Fruit fly (Drosophila melanogaster) whole organism, wandering third instar larva: ENCODE measurements around the gene CG6870.
A peak's percentile ranks its signal among the peaks of the same experiment; 100 is the strongest.

Experiments
- Abd-B ChIP-seq: fragments of >200 bp; optimal IDR thresholded peaks from 2 replicates; lab custom pipeline; 2017; ENCODE audit warnings: missing biosample characterization, missing genetic modification characterization
- CG32264 ChIP-seq: fragments of 200-800 bp; sonication (Bioruptor generic); optimal IDR thresholded peaks from 2 replicates; lab custom pipeline; 2016; ENCODE audit warnings: missing biosample characterization, missing genetic modification characterization
- CG9705 ChIP-seq: fragments of 200-800 bp; sonication (Bioruptor generic); optimal IDR thresholded peaks from 2 replicates; lab custom pipeline; 2018; ENCODE audit warnings: missing biosample characterization, mild to moderate bottlenecking, missing genetic modification characterization
- CrebA ChIP-seq: fragments of 200-800 bp; sonication (Bioruptor generic); optimal IDR thresholded peaks from 2 replicates; lab custom pipeline; 2016; ENCODE audit warnings: missing biosample characterization, mild to moderate bottlenecking, missing genetic modification characterization, borderline replicate concordance
- Dfd ChIP-seq: fragments of >200 bp; optimal IDR thresholded peaks from 2 replicates; lab custom pipeline; 2017; ENCODE audit warnings: missing biosample characterization, missing genetic modification characterization
- Dif ChIP-seq: fragments of 200-275, 200-300 bp; sonication (Bioruptor generic); optimal IDR thresholded peaks from 2 replicates; lab custom pipeline; 2018; ENCODE audit warnings: missing biosample characterization, missing genetic modification characterization; ENCODE audit not compliant: partially characterized antibody
- HLH106 ChIP-seq: fragments of 200-800 bp; optimal IDR thresholded peaks from 3 replicates; lab custom pipeline; 2019; ENCODE audit warnings: missing biosample characterization, mild to moderate bottlenecking, missing genetic modification characterization, moderate library complexity
- Hr78 ChIP-seq: fragments of >200 bp; optimal IDR thresholded peaks from 2 replicates; lab custom pipeline; 2017; ENCODE audit warnings: missing biosample characterization, missing genetic modification characterization
- Jra ChIP-seq: sonication (Bioruptor generic); optimal IDR thresholded peaks from 2 replicates; lab custom pipeline; 2016; ENCODE audit warnings: missing biosample characterization, missing genetic modification characterization
- Myc ChIP-seq: fragments of >200 bp; optimal IDR thresholded peaks from 2 replicates; lab custom pipeline; 2017
- OdsH ChIP-seq: fragments of 200-800 bp; sonication (Bioruptor generic); optimal IDR thresholded peaks from 2 replicates; lab custom pipeline; 2016; ENCODE audit warnings: missing biosample characterization, mild to moderate bottlenecking, missing genetic modification characterization
- Rel ChIP-seq, 2 experiments: fragments of 200-800 bp; sonication (Bioruptor generic) in 1 of 2; optimal IDR thresholded peaks; 2 replicates in 1 of 2; 3 replicates in 1 of 2; lab custom pipeline; 2016 to 2019; ENCODE audit warnings: mild to moderate bottlenecking in 2 of 2, missing biosample characterization in 2 of 2, missing genetic modification characterization in 2 of 2, moderate library complexity in 1 of 2
- Sp1 ChIP-seq: fragments of 200-800 bp; sonication (Bioruptor generic); optimal IDR thresholded peaks from 3 replicates; lab custom pipeline; 2019; ENCODE audit warnings: missing biosample characterization, mild to moderate bottlenecking, missing genetic modification characterization, moderate library complexity
- br ChIP-seq: fragments of 200-800 bp; sonication (Bioruptor generic); optimal IDR thresholded peaks from 2 replicates; lab custom pipeline; 2016; ENCODE audit warnings: missing biosample characterization, missing genetic modification characterization
- brk ChIP-seq: fragments of 200-800 bp; sonication (Bioruptor generic); optimal IDR thresholded peaks from 2 replicates; lab custom pipeline; 2016; ENCODE audit warnings: missing biosample characterization, mild to moderate bottlenecking, missing genetic modification characterization
- dsf ChIP-seq: sonication (Bioruptor generic); optimal IDR thresholded peaks from 2 replicates; lab custom pipeline; 2016; ENCODE audit warnings: missing biosample characterization, missing genetic modification characterization, borderline replicate concordance
- ey ChIP-seq: fragments of 200-800 bp; sonication (Bioruptor generic); optimal IDR thresholded peaks from 2 replicates; lab custom pipeline; 2016; ENCODE audit warnings: missing biosample characterization, missing genetic modification characterization
- h ChIP-seq: fragments of 200-800 bp; sonication (Bioruptor generic); optimal IDR thresholded peaks from 3 replicates; lab custom pipeline; 2016; ENCODE audit warnings: missing biosample characterization, mild to moderate bottlenecking, missing genetic modification characterization
- lola ChIP-seq: fragments of >200 bp; optimal IDR thresholded peaks from 2 replicates; lab custom pipeline; 2017; ENCODE audit warnings: missing biosample characterization, missing genetic modification characterization
- pan ChIP-seq: fragments of >200 bp; optimal IDR thresholded peaks from 2 replicates; lab custom pipeline; 2017
- psq ChIP-seq: fragments of 200-800 bp; sonication (Bioruptor generic); optimal IDR thresholded peaks from 3 replicates; lab custom pipeline; 2017; ENCODE audit warnings: missing biosample characterization, mild to moderate bottlenecking, missing genetic modification characterization, moderate library complexity
- rgr ChIP-seq: fragments of 200-800 bp; sonication (Bioruptor generic); optimal IDR thresholded peaks from 3 replicates; lab custom pipeline; 2016; ENCODE audit warnings: missing biosample characterization, mild to moderate bottlenecking, missing genetic modification characterization
- sage ChIP-seq: fragments of 200-800 bp; sonication (Bioruptor generic); optimal IDR thresholded peaks from 2 replicates; lab custom pipeline; 2016; ENCODE audit warnings: missing biosample characterization, mild to moderate bottlenecking, missing genetic modification characterization
- sv ChIP-seq: fragments of 200-800 bp; sonication (Bioruptor generic); optimal IDR thresholded peaks from 3 replicates; lab custom pipeline; 2016; ENCODE audit warnings: missing biosample characterization, missing genetic modification characterization
- tai ChIP-seq: sonication (Bioruptor generic); optimal IDR thresholded peaks from 2 replicates; lab custom pipeline; 2016; ENCODE audit warnings: missing biosample characterization, missing genetic modification characterization
- usp ChIP-seq: fragments of >200 bp; optimal IDR thresholded peaks from 2 replicates; lab custom pipeline; 2017; ENCODE audit warnings: missing biosample characterization, missing genetic modification characterization

CG6870 gene

DNA sequence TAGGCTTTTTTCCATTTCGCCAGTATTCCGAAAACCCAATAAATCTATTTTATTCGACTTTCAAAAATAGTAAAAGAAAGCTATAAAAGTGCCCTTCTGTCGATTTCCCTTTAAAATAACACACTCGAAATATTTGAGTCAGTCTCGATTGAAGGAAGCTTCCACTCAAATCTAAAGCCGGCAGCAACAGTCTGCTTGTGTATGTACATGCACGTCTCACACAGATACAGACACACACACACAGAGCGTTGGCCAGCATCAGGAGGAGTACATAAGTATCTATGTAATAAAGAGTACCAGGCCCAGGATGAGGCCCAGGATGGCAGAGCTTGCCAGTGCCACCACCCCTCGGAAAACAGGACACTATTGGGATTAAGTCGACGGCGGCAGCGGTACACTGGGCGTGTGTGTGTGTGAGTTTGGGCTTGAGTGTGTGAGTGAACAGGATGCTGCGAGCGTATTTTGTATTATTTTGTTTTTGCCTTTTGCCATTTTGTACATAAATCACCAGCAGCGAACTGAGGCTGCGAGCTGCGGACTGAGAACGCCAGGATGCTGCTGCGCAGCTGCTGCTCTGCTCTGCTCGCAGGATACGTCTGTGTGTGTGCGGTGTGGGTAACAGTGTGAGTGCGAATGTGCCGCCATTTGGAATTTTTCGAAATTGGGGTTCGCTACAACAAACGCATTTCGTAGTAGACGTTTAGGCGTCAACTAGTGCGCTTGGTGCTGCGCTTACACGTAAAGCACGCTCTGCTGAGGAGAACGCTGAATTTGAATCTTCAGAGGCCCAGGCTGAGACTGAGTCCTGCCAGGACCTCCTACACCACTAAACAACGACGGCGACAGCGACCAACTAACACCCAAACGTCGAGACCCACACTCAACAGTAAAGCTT lies 31.7 kb downstream of the CG6870 start:
- TF ChIP-seq OdsH (GFP tag; lab: Kevin White, UChicago) (no peak), dsf (GFP tag; lab: Kevin White, UChicago) (no peak), br (GFP tag; lab: Kevin White, UChicago) (no peak), brk (GFP tag; lab: Kevin White, UChicago) (no peak), Abd-B (GFP tag; lab: Kevin White, UChicago) (no peak), Dfd (no peak), CrebA (GFP tag; lab: Kevin White, UChicago) (no peak), lola (GFP tag; lab: Kevin White, UChicago) (no peak), CG32264 (GFP tag; lab: Kevin White, UChicago) (no peak), sv (GFP tag; lab: Kevin White, UChicago) (no peak), pan (no peak), h (GFP tag; lab: Kevin White, UChicago) (no peak), rgr (GFP tag; lab: Kevin White, UChicago) (no peak), tai (GFP tag; lab: Kevin White, UChicago) (no peak), sage (no peak), Sp1 (GFP tag; lab: Kevin White, UChicago) (no peak), psq (GFP tag; lab: Kevin White, UChicago) (no peak)

DNA sequence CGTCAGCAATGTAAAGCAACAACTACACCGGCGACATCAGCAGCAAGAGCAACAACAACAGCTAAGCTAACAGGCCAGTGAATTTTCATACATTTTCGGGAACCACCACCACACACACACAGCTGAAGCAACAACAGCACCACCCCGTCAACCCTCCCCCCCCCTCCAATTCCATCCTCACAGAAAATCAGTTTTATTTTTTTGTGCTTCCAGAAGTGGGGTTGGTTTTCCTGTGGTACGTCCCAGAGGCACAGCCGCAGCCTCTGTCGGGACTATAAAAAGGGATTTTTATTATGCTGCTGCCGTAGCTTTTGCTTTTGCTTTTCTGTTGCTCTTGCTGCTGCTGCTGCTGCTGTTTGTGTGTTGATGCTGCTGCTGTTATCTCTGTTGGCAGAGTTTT lies 32.8 kb downstream of the CG6870 start:
- no peak for TF ChIP-seq Abd-B (GFP tag; lab: Kevin White, UChicago)
- peak; percentile 18 for TF ChIP-seq Dfd
- no peak for TF ChIP-seq CrebA (GFP tag; lab: Kevin White, UChicago)
- TF ChIP-seq ey = no peak
- TF ChIP-seq, all 38 proteins: peak for 1

DNA sequence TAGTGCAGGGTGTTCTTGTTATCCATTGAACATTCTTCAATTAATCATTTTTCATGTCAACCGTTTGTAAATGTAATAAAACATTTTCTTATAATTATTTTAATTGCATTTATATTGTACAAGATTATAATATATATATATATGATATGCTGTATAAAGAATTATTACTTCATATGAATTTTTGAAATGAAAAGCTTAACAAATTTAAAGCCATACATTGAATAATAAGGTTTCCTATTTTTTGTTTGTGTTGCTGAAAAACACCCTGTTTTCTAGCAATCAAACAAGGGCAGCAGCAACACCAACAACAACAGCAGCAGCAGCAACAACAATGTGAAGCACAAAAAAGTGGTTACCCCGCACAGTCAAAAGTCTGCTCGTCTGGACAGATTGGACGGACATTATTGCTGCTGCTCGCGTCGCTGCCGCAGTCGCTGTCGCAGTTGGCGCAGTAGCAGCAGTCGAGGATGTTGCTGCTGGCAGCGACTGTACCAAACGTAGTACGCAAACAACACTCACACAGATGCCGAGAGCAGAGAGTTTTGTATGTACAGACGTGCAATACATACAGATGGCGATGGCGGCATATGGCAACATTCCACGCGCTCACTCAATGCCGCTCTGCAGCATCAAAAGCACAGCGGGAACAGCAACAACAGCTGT lies 33.9 kb downstream of the CG6870 start:
- TF ChIP-seq Sp1 (GFP tag; lab: Kevin White, UChicago) (peak; percentile 33), HLH106 (tag; lab: Kevin White, UChicago) (peak; percentile 13), br (GFP tag; lab: Kevin White, UChicago) (no peak)

DNA sequence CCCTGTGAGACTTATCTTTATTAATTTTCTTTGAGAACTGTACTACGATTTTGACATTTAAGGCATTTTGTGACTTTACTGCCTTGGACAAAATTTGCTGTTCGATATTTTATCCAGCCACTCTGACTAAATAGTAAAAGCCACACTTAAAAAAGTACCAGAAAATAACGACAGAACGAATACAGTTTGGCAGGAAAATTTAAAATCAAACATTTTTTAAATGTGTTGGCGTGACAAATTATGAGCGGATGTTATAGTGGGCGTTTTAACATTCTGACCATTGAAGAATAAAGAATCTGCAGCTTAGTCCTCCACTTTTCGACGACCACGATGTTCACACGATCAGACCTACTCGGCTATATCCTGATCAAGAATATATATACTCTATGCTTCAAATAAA lies 36.4 kb downstream of the CG6870 start, which contains the start of gene CG7094:
Gene CG7094 (minus strand): TSS at position 101 of the 400 bp plus-strand sequence.
- TF ChIP-seq usp (GFP tag; lab: Kevin White, UChicago) (no peak), Rel (GFP tag; optimal IDR thresholded peaks at IDR 0.05; lab: Kevin White, UChicago) (no peak), Rel (tag; optimal IDR thresholded peaks at IDR 0.05; lab: Kevin White, UChicago) (no peak), h (GFP tag; lab: Kevin White, UChicago) (no peak), lola (GFP tag; lab: Kevin White, UChicago) (no peak), brk (GFP tag; lab: Kevin White, UChicago) (no peak), Jra (GFP tag; lab: Kevin White, UChicago) (no peak), Dif (GFP tag; lab: Kevin White, UChicago) (no peak), Dfd (no peak), Myc (lab: Kevin White, UChicago) (no peak)

DNA sequence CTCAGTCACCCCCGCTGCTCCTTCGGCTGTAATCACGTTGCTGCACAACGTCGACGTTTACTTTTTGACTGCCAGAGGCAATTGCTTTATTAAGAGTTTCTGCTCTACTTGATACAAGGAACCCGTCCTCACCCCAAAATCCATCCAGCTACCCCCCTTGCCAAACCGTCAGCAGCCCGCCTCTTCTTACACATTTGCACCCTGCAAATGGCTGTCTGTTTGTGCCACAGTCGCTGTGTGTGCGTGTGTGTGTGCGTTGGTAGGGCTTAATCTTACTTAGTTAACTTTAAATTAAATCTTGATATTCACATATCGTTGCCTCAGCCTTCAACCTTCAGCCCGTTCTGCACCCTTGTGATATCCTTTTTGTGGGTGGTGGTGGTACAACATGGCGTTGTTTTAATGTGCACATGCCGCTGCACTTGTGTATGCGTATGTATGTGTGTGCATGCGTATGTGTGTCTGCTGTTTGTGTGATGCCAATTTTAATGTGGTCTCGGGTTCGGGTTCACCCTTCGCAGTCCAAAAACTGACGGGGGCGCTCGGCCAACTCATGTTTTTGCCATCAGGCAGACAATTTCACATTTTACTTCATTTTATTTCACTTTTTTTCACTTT lies 49.3 kb downstream of the CG6870 start:
- no peak for TF ChIP-seq Myc (lab: Kevin White, UChicago)
- no peak for TF ChIP-seq pan
- no peak for TF ChIP-seq Hr78 (GFP tag; lab: Kevin White, UChicago)
- TF ChIP-seq CG9705 (GFP tag; lab: Kevin White, UChicago) = no peak
- TF ChIP-seq, all 38 proteins: peak for 0
